Worm (Caenorhabditis elegans) whole organism, early embryonic: ENCODE measurements around the gene F09A5.2.

Experiments
- F13C5.2 ChIP-seq: sonication (generic microtip); optimal IDR thresholded peaks from 2 replicates; lab custom pipeline; 2017; ENCODE audit warnings: mild to moderate bottlenecking, missing genetic modification characterization, inconsistent platforms, missing compliant biosample characterization
- ama-1 ChIP-seq: fragments of 150-350 bp; optimal IDR thresholded peaks from 2 replicates; lab custom pipeline; 2014
- ceh-13 ChIP-seq: fragments of 200-800 bp; sonication (Bioruptor generic); optimal IDR thresholded peaks from 2 replicates; lab custom pipeline; 2018; ENCODE audit warnings: mild to moderate bottlenecking, missing genetic modification characterization, missing compliant biosample characterization
- hnd-1 ChIP-seq: sonication (generic microtip); optimal IDR thresholded peaks from 2 replicates; lab custom pipeline; 2016; ENCODE audit warnings: missing genetic modification characterization, missing compliant biosample characterization
- pes-1 ChIP-seq: fragments of 200-800 bp; sonication (Bioruptor generic); IDR thresholded peaks from 2 replicates; pipeline ENCODE4 v1.3.6; 2022; ENCODE audit warnings: missing genetic modification reagents, missing genetic modification characterization, missing compliant biosample characterization

ce11 chrX:13164301-13164700 is 29.4 kb downstream of the F09A5.2 start:
- TF ChIP-seq F13C5.2 (tag; lab: Kevin White, UChicago): no peak
- TF ChIP-seq hnd-1 (tag; lab: Kevin White, UChicago): no peak
- no peak for TF ChIP-seq ama-1 (lab: Kevin White, UChicago)
- TF ChIP-seq pes-1 (GFP tag; lab: Robert Waterston, UW): no peak
- no peak for TF ChIP-seq ceh-13 (GFP tag; lab: Kevin White, UChicago)
